Worm (Caenorhabditis elegans) whole organism, dauer: ENCODE data around the gene kin-29.

ENCODE experiments used
- unc-62 ChIP-seq: sonication (generic microtip); optimal IDR thresholded peaks from 2 replicates; lab custom pipeline; 2017; ENCODE audit warnings: missing biosample characterization, missing genetic modification reagents, missing genetic modification characterization

kin-29 gene

DNA sequence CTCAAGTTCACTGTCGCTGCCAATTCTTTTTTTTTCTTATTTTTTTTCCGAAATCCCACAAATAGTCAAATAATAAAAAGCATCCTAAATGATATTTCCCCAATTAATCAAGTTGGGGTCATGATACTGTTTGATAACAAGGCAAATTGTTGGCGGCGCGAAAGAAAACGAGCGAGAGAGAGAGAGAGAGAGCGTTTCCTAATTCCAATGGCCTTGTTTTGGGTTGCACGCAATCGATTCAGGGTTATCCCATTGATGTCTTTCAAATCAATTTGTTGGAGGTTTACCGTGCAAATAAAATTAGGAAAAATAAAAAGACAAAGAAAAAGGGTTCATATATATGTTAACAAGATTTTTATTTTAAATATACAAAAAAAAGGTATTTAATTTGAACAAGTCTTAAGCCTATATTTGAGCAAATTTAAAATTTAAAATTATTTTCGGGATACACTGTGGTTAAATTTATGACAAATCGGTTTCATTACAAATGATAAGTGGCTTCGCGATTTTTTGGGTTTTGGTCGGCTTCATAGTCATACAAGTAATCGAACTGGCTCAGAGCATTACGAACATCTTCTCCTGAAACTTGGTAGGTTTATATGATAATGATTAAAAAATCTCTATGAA lies 13.5 kb upstream of the kin-29 start:
- TF ChIP-seq unc-62 (GFP tag; lab: Kevin White, UChicago) = no peak

DNA sequence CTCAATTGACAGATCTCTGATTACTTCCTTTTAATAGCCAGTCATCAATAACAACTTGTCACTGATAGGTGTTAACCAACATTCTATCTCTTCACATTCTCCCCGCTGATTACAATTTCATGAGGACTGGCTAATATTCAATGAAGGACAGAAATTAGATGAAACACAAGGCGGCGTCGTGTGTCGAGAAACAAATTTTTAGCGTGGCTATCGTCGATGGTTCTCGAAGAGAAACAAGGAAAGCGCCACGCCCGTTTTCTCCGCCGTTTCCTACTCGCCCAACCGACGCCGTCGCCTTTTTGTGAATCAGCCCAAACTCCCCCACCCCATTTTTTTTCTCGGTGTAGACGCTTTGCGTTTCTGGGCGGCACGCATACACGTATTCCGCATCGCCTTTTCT lies 11.7 kb upstream of the kin-29 start, which contains the start of gene F53B3.6:
Gene F53B3.6 (plus strand): TSS at position 284 of the 400 bp plus-strand sequence.
- TF ChIP-seq unc-62 (GFP tag; lab: Kevin White, UChicago) = no peak

DNA sequence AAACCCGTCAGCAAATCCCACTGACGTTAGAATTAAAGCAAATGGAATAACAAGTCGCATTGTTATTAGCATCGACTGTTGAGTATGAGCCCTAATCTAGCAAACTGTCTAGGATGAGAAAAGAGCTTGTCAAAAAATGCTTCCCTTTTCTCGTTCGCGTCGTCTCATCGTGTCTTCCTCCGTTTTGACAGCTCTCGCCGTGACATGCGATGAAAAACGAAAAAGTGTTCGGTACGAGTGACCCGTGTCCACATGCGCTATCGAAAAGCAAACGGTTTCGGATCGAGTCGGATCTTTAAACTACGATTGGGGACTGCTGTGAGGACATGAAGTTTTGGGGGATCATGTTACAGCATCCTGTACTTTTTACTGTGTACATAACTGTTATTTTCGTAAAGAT lies 10.1 kb upstream of the kin-29 start, which contains the start of gene comt-1:
Gene comt-1 (minus strand): TSS at position 101 of the 400 bp plus-strand sequence.
- no peak for TF ChIP-seq unc-62 (GFP tag; lab: Kevin White, UChicago)

DNA sequence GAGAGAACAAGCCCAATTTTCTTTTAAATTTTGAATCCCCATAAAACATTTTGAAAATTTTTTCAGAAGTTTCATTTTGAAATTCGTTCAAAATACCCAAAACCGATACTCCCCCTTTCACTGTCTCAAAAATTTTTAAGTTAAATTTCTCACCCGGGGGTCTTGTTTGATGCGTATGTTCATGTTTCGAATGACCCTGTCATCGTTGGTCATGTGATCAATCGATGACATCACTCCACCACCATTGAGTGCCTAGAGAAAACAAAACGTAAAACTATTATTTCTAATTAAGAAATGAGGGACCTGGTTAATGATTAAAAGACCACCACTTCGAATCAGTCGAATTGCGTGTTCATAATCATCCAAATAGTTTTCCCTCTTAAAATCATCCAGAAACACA lies 6.1 kb upstream of the kin-29 start:
- no peak for TF ChIP-seq unc-62 (GFP tag; lab: Kevin White, UChicago)

DNA sequence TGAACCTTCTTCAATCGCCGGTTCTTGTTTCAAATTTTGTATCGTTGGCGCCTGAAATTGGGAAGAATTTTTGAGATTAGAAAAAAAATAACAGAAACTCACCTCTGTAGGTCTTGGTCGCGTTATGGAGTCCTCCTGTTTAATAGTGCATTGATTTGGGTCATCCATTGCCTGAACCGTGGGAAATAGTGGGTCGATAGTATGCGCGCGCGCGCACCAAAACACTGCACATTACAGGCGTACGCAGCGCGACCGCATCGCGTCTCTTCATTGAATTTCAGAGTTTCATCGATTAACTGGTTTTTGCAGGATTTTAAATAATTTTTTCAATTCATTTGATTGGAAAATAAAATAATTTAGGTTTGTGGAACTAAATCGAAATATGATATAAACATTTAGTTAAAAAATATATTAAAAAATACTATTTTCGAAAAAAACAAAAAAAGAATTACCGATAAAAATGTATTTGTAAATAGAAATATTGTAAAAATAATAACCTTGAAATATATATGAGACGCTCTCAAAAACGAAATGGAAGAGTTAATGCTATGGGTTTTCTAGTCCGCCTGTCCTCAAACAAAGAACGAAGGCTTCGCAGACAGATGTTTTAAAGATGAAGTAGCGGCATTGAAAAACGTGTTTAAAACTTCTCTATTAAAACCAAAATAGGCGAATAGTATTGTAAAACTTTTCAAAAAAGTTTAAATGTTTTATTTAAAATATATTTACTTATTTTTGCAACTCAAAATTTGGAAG lies 5.0 kb upstream of the kin-29 start, which contains the start of gene tra-4:
Gene tra-4 (minus strand): TSS at position 534 of the 756 bp plus-strand sequence.
- no peak for TF ChIP-seq unc-62 (GFP tag; lab: Kevin White, UChicago)

DNA sequence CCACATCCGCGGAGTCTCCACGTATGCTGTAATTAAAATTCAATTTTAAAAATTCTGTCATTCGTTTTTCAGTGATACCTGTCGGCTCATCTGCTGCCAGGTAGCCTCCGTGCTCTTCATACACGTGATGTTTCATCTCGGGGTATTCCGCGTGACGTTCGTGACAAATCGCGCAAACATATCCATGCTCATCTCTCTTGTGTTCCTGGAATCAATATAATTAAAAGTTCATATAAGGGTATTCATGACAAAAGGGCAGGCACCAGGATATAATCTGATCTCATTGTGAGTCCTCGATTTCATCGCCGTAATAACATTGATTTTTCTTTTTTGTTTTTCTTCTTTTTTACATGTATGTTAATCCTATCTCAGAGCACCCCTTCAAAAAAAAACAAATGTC lies 1.7 kb upstream of the kin-29 start:
- TF ChIP-seq unc-62 (GFP tag; lab: Kevin White, UChicago) = no peak

DNA sequence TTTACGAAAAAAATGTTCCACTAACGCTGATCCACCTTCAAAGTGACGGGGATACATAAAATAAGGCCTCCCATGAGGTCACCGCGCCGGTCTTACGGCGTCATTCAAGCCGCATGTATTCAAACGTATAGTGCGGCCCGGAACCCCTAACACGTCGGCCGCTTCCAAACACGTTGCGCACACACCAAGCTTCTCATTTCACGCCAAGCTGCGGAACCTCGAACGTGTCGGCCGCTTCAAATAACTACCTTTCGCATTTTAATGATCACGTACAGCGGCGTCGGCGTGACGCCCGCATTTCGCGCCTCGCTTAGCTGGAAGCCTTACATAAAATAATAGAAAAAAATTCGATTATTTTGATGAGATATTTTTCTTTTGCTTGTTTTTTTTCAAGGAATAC lies 8.7 kb downstream of the kin-29 start:
- TF ChIP-seq unc-62 (GFP tag; lab: Kevin White, UChicago) = no peak

DNA sequence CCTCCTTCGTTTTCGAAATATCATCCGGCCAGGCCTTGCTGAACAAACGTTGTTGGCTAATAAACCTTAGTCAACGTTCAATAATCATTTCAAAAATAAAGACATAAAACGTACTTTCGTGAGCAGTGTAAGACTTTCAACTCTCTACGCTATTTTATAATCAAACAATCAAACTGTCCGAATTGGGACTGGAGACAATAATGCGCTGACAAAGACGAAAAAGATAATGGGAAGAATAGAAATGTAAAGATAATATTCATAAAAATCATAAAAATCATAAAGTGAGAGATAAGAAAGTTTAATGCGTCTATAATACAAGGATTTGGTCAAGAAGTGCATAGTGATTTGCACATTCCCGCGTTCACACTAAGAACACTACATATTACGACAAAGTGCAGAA lies 10.5 kb downstream of the kin-29 start:
- no peak for TF ChIP-seq unc-62 (GFP tag; lab: Kevin White, UChicago)

DNA sequence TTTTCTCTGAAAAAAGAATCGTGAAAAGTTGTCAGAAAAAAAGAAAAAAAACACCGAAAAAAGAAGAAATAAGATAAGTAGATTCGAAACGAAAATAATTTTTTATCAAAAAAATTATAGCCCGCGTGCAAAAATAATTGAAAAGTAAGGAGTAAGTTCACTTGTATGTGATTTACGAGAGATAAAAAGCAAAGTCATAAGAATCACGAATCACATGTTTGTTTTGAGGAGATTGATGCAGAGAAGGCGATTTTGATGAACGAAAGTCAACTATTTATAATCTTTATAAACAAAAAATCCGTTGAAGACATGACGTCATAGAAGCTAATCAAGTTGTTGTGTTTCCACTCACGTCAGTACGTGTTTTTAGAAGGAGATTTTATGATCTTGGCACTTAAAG lies 12.0 kb downstream of the kin-29 start, which contains the start of gene Y71H10B.1:
Gene Y71H10B.1 (minus strand): TSS at position 6 of the 400 bp plus-strand sequence.
- TF ChIP-seq unc-62 (GFP tag; lab: Kevin White, UChicago) = no peak

DNA sequence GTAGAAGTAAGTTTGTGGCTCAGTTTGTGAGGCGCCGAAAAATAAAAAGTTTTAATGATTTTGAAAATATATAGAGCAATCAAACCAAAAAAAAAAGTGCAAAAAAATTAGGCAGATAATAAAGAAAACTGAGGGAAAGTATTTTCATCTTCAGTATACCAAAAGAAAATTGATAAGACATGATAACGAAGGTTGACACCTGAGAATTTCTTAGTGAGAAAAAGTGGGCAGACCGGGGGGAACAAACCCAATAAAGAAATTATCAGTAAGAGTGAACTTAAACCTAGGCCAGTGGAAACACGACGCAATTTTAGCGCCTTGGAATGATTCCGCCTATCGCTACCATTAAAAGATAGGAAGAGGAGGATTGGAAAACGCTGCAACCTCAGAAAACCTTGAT lies 13.6 kb downstream of the kin-29 start:
- no peak for TF ChIP-seq unc-62 (GFP tag; lab: Kevin White, UChicago)

DNA sequence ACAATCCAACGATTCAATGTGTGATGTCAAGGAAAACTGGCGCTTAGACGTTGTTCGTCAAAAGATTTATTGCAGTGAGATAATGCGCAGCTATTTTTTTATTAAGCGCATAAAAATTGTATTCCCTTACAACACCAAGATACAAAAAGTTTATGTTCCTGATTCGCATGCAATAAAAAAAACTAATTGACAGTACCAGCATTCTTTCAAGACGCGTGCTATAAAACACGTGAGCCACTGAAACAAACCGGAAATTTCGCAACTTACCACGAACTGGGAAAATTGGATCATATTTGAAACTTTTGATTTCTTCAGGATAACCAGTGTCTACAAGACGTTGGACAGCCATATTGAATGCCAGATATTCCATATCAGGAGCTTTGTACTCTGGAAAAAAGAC lies 14.8 kb downstream of the kin-29 start:
- no peak for TF ChIP-seq unc-62 (GFP tag; lab: Kevin White, UChicago)

DNA sequence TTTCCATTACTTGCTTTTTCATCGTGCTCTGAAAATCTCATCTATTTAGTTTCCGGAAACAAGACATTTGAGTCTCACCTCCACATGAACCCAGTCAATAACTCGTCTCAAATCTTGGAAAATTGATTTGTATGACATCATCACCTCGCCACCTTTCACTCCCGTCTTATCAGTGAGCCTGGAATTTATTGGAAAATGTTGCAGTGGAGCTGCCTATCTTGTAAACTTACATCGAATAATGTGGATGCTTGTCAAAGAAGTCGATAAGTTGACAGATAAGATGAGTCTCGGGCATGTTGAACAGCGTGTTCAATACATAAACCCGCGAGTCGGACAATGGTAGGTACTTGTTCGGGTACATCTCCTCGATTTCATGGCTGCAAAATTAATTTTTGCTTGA lies 15.5 kb downstream of the kin-29 start:
- no peak for TF ChIP-seq unc-62 (GFP tag; lab: Kevin White, UChicago)

DNA sequence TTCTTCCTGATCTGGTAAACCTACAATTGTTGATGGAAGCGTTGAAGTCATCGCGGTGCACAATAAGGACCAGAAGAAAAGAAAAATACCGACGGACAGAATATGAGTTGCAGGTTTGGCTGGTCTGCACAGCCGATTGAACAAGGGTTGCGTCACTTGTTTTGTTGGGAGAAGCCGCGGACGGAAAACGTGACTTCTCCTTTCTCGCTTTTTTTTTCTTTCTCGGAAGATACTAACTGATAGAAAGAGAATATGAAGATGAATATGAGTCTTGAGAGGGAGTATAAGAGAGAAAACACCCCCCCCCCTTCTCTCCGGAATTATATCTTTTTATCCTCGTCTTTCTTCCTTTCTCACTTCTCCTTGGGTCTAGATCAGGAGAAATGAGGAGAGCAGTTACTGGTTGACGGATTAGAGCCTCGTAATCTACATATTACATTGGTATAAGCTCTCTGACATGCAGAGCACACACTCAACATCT lies 24.5 kb downstream of the kin-29 start, which contains the start of gene ssr-2:
Gene ssr-2 (minus strand): TSS at position 51 of the 481 bp plus-strand sequence.
- no peak for TF ChIP-seq unc-62 (GFP tag; lab: Kevin White, UChicago)

DNA sequence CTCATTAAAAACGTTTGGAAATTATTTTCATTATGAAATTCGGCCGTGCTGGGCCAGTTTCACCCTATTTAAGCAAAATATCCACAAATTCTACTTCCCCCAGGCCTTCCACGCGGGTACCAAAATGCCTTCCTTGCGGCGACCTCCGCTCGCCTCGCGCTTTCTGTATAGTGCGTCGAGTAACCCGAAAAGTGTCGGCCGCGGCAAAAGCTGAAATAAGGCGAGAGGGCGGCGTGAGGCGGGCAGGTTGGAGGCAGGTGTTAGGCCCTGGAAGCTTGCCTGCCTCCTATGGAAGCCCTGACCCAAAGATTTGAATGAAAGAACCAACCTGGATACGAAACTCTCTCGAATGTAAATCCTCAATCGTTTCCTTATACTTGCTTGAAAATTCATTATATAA lies 25.9 kb downstream of the kin-29 start:
- no peak for TF ChIP-seq unc-62 (GFP tag; lab: Kevin White, UChicago)

DNA sequence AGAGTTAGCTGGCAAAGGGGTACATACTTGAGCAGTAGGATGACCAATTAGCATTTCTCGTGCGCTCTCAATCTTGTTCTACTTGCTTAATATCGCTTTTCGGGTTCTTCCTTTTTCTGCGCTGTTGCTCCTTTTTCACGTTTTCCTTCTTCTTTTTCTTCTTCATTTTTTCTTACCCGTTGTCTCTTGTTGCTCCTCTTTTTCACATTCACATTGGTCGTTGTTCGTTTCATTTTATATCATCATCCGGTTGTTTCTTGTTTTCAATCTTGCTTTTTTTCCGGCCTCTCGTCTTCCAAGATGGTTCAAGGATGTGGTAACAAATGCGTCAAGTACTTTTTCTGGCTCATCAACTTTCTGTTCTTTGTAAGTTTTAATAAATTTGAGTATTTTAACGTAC lies 32.1 kb downstream of the kin-29 start, which contains the start of gene tsp-6:
Gene tsp-6 (plus strand): TSS at position 301 of the 400 bp plus-strand sequence.
- TF ChIP-seq unc-62 (GFP tag; lab: Kevin White, UChicago) = no peak

DNA sequence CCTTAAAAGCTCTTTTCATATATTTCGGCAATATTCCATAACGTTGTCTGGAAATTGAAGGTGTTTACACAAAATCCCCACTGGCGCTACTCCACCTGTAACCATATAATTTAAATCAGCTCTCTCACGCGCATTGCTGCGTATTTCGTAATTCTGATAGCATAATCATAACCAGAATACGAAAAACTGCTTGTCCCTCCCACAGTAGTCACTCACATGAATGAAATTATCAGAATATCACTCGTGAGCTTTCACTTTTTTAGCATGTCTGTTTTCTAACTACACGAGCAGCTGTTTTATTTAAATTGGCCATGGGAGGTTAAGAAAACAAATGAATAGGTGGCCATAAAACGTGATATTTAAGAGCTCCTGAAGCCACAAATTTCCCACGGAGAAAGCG lies 32.5 kb downstream of the kin-29 start:
- TF ChIP-seq unc-62 (GFP tag; lab: Kevin White, UChicago) = no peak
